Fruit fly (Drosophila melanogaster) whole organism, embryonic: ENCODE data around the gene Rhp.
A peak's percentile ranks its signal among the peaks of the same experiment; 100 is the strongest.

Source experiments
- ATbp ChIP-seq: fragments of 200-800 bp; sonication (Bioruptor generic); optimal IDR thresholded peaks from 2 replicates; lab custom pipeline; 2017; ENCODE audit warnings: missing biosample characterization, mild to moderate bottlenecking, missing genetic modification characterization, missing genetic modification reagents
- Atf6 ChIP-seq: fragments of 200-800 bp; sonication (Bioruptor generic); IDR thresholded peaks from 2 replicates; pipeline ENCODE4 v1.3.6; 2022; ENCODE audit warnings: missing biosample characterization, missing genetic modification characterization
- C15 ChIP-seq: fragments of 200-800 bp; sonication (Bioruptor generic); IDR thresholded peaks from 3 replicates; pipeline ENCODE4 v1.3.6; 2022; ENCODE audit warnings: missing biosample characterization, missing genetic modification characterization
- CG11398 ChIP-seq: fragments of 200-800 bp; sonication (Bioruptor generic); optimal IDR thresholded peaks from 2 replicates; lab custom pipeline; 2016; ENCODE audit warnings: missing biosample characterization, missing genetic modification characterization
- CG11560 ChIP-seq: fragments of 200-800 bp; sonication (Bioruptor generic); IDR thresholded peaks from 3 replicates; pipeline ENCODE4 v1.3.6; 2022; ENCODE audit warnings: missing biosample characterization, missing genetic modification characterization
- CG11723 ChIP-seq: fragments of 200-800 bp; sonication (Bioruptor generic); optimal IDR thresholded peaks from 2 replicates; lab custom pipeline; 2017; ENCODE audit warnings: missing biosample characterization, mild to moderate bottlenecking, missing genetic modification characterization
- CG12104 ChIP-seq: fragments of 200-800 bp; sonication (Bioruptor generic); optimal IDR thresholded peaks from 3 replicates; lab custom pipeline; 2016; ENCODE audit warnings: missing biosample characterization, missing genetic modification characterization
- CG12391 ChIP-seq: fragments of 200-800 bp; sonication (Bioruptor generic); optimal IDR thresholded peaks from 3 replicates; lab custom pipeline; 2018; ENCODE audit warnings: missing biosample characterization, mild to moderate bottlenecking, missing genetic modification characterization, moderate library complexity
- CG13287 ChIP-seq: fragments of 200-800 bp; sonication (Bioruptor generic); IDR thresholded peaks from 2 replicates; pipeline ENCODE4 v1.3.6; 2022; ENCODE audit warnings: missing biosample characterization, missing genetic modification characterization; ENCODE audit not compliant: partially characterized antibody
- CG13424 ChIP-seq: fragments of 200-800 bp; sonication (Bioruptor generic); optimal IDR thresholded peaks from 2 replicates; lab custom pipeline; 2019; ENCODE audit warnings: missing biosample characterization, mild to moderate bottlenecking, missing genetic modification characterization, moderate library complexity
- CG14710 ChIP-seq: fragments of 200-800 bp; sonication (Bioruptor generic); optimal IDR thresholded peaks from 3 replicates; lab custom pipeline; 2019; ENCODE audit warnings: missing biosample characterization, mild to moderate bottlenecking, missing genetic modification characterization, moderate library complexity
- CG16779 ChIP-seq: fragments of 200-800 bp; sonication (Bioruptor generic); IDR thresholded peaks from 2 replicates; pipeline ENCODE4 v1.3.6; 2022; ENCODE audit warnings: missing biosample characterization, missing genetic modification characterization
- CG16815 ChIP-seq: fragments of 200-800 bp; sonication (Bioruptor generic); optimal IDR thresholded peaks from 3 replicates; lab custom pipeline; 2017; ENCODE audit warnings: missing biosample characterization, mild to moderate bottlenecking, missing genetic modification characterization
- CG17385 ChIP-seq: fragments of 200-800 bp; sonication (Bioruptor generic); optimal IDR thresholded peaks from 3 replicates; lab custom pipeline; 2018; ENCODE audit warnings: missing biosample characterization, mild to moderate bottlenecking, missing genetic modification characterization
- CG2116 ChIP-seq: fragments of 200-800 bp; sonication (Bioruptor generic); optimal IDR thresholded peaks from 3 replicates; lab custom pipeline; 2018; ENCODE audit warnings: missing biosample characterization, mild to moderate bottlenecking, missing genetic modification characterization
- CG2120 ChIP-seq: fragments of 200-800 bp; sonication (Bioruptor generic); optimal IDR thresholded peaks from 3 replicates; lab custom pipeline; 2016; ENCODE audit warnings: missing biosample characterization, missing genetic modification characterization
- CG2199 ChIP-seq: fragments of 200-800 bp; sonication (Bioruptor generic); IDR thresholded peaks from 3 replicates; pipeline ENCODE4 v1.3.6; 2022; ENCODE audit warnings: missing biosample characterization, missing genetic modification characterization
- CG2712 ChIP-seq: fragments of 200-800 bp; optimal IDR thresholded peaks from 3 replicates; lab custom pipeline; 2019; ENCODE audit warnings: missing biosample characterization, mild to moderate bottlenecking, missing genetic modification characterization, moderate library complexity
- CG3726 ChIP-seq: fragments of 200-800 bp; sonication (Bioruptor generic); IDR thresholded peaks from 3 replicates; pipeline ENCODE4, ENCODE4 v1.3.6; 2022; ENCODE audit warnings: missing biosample characterization, missing genetic modification characterization
- CG3995 ChIP-seq: fragments of 200-800 bp; sonication (Bioruptor generic); optimal IDR thresholded peaks from 3 replicates; lab custom pipeline; 2016; ENCODE audit warnings: missing biosample characterization, missing genetic modification characterization
- CG42726 ChIP-seq: fragments of 200-800 bp; sonication (Bioruptor generic); IDR thresholded peaks from 2 replicates; pipeline ENCODE4 v1.3.6; 2022; ENCODE audit warnings: missing biosample characterization, missing genetic modification characterization; ENCODE audit not compliant: partially characterized antibody
- CG7372 ChIP-seq: fragments of 200-800 bp; sonication (Bioruptor generic); IDR thresholded peaks from 2 replicates; pipeline ENCODE4 v1.3.6; 2022; ENCODE audit warnings: missing biosample characterization, missing genetic modification characterization
- CG8924 ChIP-seq: fragments of 200-800 bp; optimal IDR thresholded peaks from 3 replicates; lab custom pipeline; 2019; ENCODE audit warnings: missing biosample characterization, mild to moderate bottlenecking, missing genetic modification characterization, moderate library complexity
- Dbx ChIP-seq: fragments of 200-800 bp; sonication (Bioruptor generic); IDR thresholded peaks from 3 replicates; pipeline ENCODE4 v1.3.6; 2022; ENCODE audit warnings: missing biosample characterization, missing genetic modification characterization
- E2f2 ChIP-seq: fragments of 200-800 bp; sonication (Bioruptor generic); IDR thresholded peaks from 2 replicates; pipeline ENCODE4 v1.3.6; 2022; ENCODE audit warnings: missing biosample characterization, missing genetic modification characterization
- Gsc ChIP-seq: fragments of 200-800 bp; sonication (Bioruptor generic); IDR thresholded peaks from 2 replicates; pipeline ENCODE4 v1.3.6; 2022; ENCODE audit warnings: missing biosample characterization, missing genetic modification characterization
- MESR4 ChIP-seq: fragments of 200-800 bp; sonication (Bioruptor generic); optimal IDR thresholded peaks from 2 replicates; lab custom pipeline; 2018; ENCODE audit warnings: missing biosample characterization, mild to moderate bottlenecking, missing genetic modification characterization, moderate library complexity
- Nf-YA ChIP-seq: fragments of 200-800 bp; sonication (Bioruptor generic); IDR thresholded peaks from 2 replicates; pipeline ENCODE4 v1.3.6; 2022; ENCODE audit warnings: missing biosample characterization, missing genetic modification characterization
- NfI ChIP-seq: fragments of 200-800 bp; sonication (Bioruptor generic); optimal IDR thresholded peaks from 3 replicates; lab custom pipeline; 2018; ENCODE audit warnings: missing biosample characterization, mild to moderate bottlenecking, missing genetic modification characterization, moderate library complexity
- PHDP ChIP-seq: fragments of 200-800 bp; sonication (Bioruptor generic); optimal IDR thresholded peaks from 3 replicates; lab custom pipeline; 2018; ENCODE audit warnings: missing biosample characterization, mild to moderate bottlenecking, missing genetic modification characterization, moderate library complexity
- Stat92E ChIP-seq, 3 experiments: fragments of >200 bp in 2 of 3; fragments of 200-800 bp in 1 of 3; sonication (Bioruptor generic) in 1 of 3; optimal IDR thresholded peaks; 2 replicates each; lab custom pipeline; 2017 to 2019; ENCODE audit warnings: missing biosample characterization in 3 of 3, missing genetic modification characterization in 3 of 3, mild to moderate bottlenecking in 1 of 3, moderate library complexity in 1 of 3
- YL-1 ChIP-seq: fragments of 200-800 bp; sonication (Bioruptor generic); optimal IDR thresholded peaks from 3 replicates; lab custom pipeline; 2017; ENCODE audit warnings: missing biosample characterization, mild to moderate bottlenecking, missing genetic modification characterization
- aop ChIP-seq: fragments of 200-800 bp; sonication (Bioruptor generic); IDR thresholded peaks from 2 replicates; pipeline ENCODE4 v1.3.6; 2022; ENCODE audit warnings: missing biosample characterization, missing genetic modification characterization
- br ChIP-seq: fragments of >200 bp; optimal IDR thresholded peaks from 2 replicates; lab custom pipeline; 2017
- crc ChIP-seq: fragments of 200-800 bp; sonication (Bioruptor generic); optimal IDR thresholded peaks from 2 replicates; lab custom pipeline; 2016; ENCODE audit warnings: missing biosample characterization, missing genetic modification characterization
- dati ChIP-seq: fragments of 200-800 bp; sonication (Bioruptor generic); IDR thresholded peaks from 2 replicates; pipeline ENCODE4 v1.3.6; 2022; ENCODE audit warnings: missing biosample characterization, missing genetic modification characterization
- dm ChIP-seq: fragments of 200-800 bp; sonication (Bioruptor generic); optimal IDR thresholded peaks from 3 replicates; lab custom pipeline; 2016; ENCODE audit warnings: missing biosample characterization, missing genetic modification characterization
- dpn ChIP-seq, 2 experiments: fragments of 200-800 bp; sonication (Bioruptor generic); optimal IDR thresholded peaks; 3 replicates each; lab custom pipeline; 2016; ENCODE audit warnings: missing biosample characterization in 2 of 2, missing genetic modification characterization in 2 of 2
- ewg ChIP-seq: fragments of 200-800 bp; sonication (Bioruptor generic); optimal IDR thresholded peaks from 3 replicates; lab custom pipeline; 2017; ENCODE audit warnings: mild to moderate bottlenecking, missing biosample characterization, missing genetic modification reagents, missing genetic modification characterization
- fd102C ChIP-seq: fragments of 200-800 bp; sonication (Bioruptor generic); optimal IDR thresholded peaks from 2 replicates; lab custom pipeline; 2018; ENCODE audit warnings: missing biosample characterization, mild to moderate bottlenecking, missing genetic modification characterization, moderate library complexity
- kay ChIP-seq: fragments of 200-800 bp; sonication (Bioruptor generic); optimal IDR thresholded peaks from 2 replicates; lab custom pipeline; 2016; ENCODE audit warnings: missing biosample characterization, missing genetic modification characterization
- klu ChIP-seq: fragments of 200-800 bp; sonication (Bioruptor generic); IDR thresholded peaks from 2 replicates; pipeline ENCODE4 v1.3.6; 2022; ENCODE audit warnings: missing biosample characterization, missing genetic modification characterization
- nmo ChIP-seq: fragments of 200-800 bp; sonication (Bioruptor generic); optimal IDR thresholded peaks from 2 replicates; lab custom pipeline; 2018; ENCODE audit warnings: missing biosample characterization, mild to moderate bottlenecking, missing genetic modification characterization, moderate library complexity
- org-1 ChIP-seq: fragments of 200-800 bp; sonication (Bioruptor generic); optimal IDR thresholded peaks from 2 replicates; lab custom pipeline; 2017; ENCODE audit warnings: missing biosample characterization, missing genetic modification characterization
- p53 ChIP-seq: fragments of 200-800 bp; sonication (Bioruptor generic); optimal IDR thresholded peaks from 2 replicates; lab custom pipeline; 2016; ENCODE audit warnings: missing biosample characterization, missing genetic modification characterization
- sens ChIP-seq: fragments of 200-800 bp; sonication (Bioruptor generic); peaks from one replicate; lab custom pipeline; 2016; ENCODE audit warnings: missing biosample characterization, missing genetic modification characterization
- sisA ChIP-seq: fragments of 200-800 bp; sonication (Bioruptor generic); IDR thresholded peaks from 2 replicates; pipeline ENCODE4 v1.3.6; 2022; ENCODE audit warnings: missing biosample characterization, missing genetic modification characterization
- sna ChIP-seq: fragments of 200-800 bp; sonication (Bioruptor generic); IDR thresholded peaks from 2 replicates; pipeline ENCODE4 v1.3.6; 2022; ENCODE audit warnings: missing biosample characterization, missing genetic modification characterization; ENCODE audit not compliant: partially characterized antibody
- stwl ChIP-seq: fragments of 200-800 bp; sonication (Bioruptor generic); optimal IDR thresholded peaks from 3 replicates; lab custom pipeline; 2018; ENCODE audit warnings: missing biosample characterization, mild to moderate bottlenecking, missing genetic modification characterization, moderate library complexity
- unc-4 ChIP-seq: fragments of 200-800 bp; sonication (Bioruptor generic); IDR thresholded peaks from 2 replicates; pipeline ENCODE4 v1.3.6; 2022; ENCODE audit warnings: missing biosample characterization, missing genetic modification characterization; ENCODE audit not compliant: partially characterized antibody

Rhp gene

dm6 chrX:15802880-15803650, 14.4 kb downstream of the Rhp start (continued):
- TF ChIP-seq CG7372 (no peak), dati (GFP tag; lab: Robert Waterston, UW) (no peak), kay (no peak), CG3995 (GFP tag; lab: Kevin White, UChicago) (no peak), sna (GFP tag; lab: Robert Waterston, UW) (peak; percentile 31; the same call in 1 of the 2 replicates), dpn (GFP tag; optimal IDR thresholded peaks at IDR 0.05; lab: Kevin White, UChicago) (peak in 1 of 2 experiments; percentile 14), br (lab: Kevin White, UChicago) (no peak), fd102C (no peak), CG12391 (tag; lab: Kevin White, UChicago) (peak; percentile 34), ewg (no peak), CG2712 (tag; lab: Kevin White, UChicago) (peak; percentile 31), ATbp (GFP tag; lab: Kevin White, UChicago) (peak; percentile 29), Stat92E (GFP tag; optimal IDR thresholded peaks at IDR 0.05; lab: Kevin White, UChicago) (no peak), Dbx (GFP tag; lab: Robert Waterston, UW) (0 out of 3 replicates have a peak, but pooled peaks have one; percentile 16), Gsc (GFP tag; lab: Robert Waterston, UW) (no peak), PHDP (tag; lab: Kevin White, UChicago) (peak; percentile 7), sens (GFP tag; lab: Kevin White, UChicago) (peak; percentile 5), CG2116 (GFP tag; lab: Kevin White, UChicago) (peak; percentile 36), CG42726 (GFP tag; lab: Robert Waterston, UW) (peak; percentile 32; the same call in 1 of the 2 replicates), CG17385 (GFP tag; lab: Kevin White, UChicago) (peak; percentile 36), Atf6 (GFP tag; lab: Robert Waterston, UW) (no peak), NfI (GFP tag; lab: Kevin White, UChicago) (peak; percentile 23), CG16815 (no peak), MESR4 (GFP tag; lab: Kevin White, UChicago) (peak; percentile 22), E2f2 (GFP tag; lab: Robert Waterston, UW) (no peak), CG2199 (GFP tag; lab: Robert Waterston, UW) (no peak), Nf-YA (GFP tag; lab: Robert Waterston, UW) (no peak), aop (GFP tag; lab: Robert Waterston, UW) (no peak), C15 (GFP tag; lab: Robert Waterston, UW) (no peak), CG13424 (tag; lab: Kevin White, UChicago) (peak; percentile 34), sisA (no peak), crc (GFP tag; lab: Kevin White, UChicago) (no peak), org-1 (GFP tag; lab: Kevin White, UChicago) (no peak), p53 (GFP tag; lab: Kevin White, UChicago) (no peak), stwl (tag; lab: Kevin White, UChicago) (peak; percentile 42), YL-1 (GFP tag; lab: Kevin White, UChicago) (no peak), unc-4 (GFP tag; lab: Robert Waterston, UW) (peak; percentile 73), CG2120 (peak; percentile 31), CG16779 (GFP tag; lab: Robert Waterston, UW) (no peak), dm (GFP tag; lab: Kevin White, UChicago) (no peak), klu (GFP tag; lab: Robert Waterston, UW) (no peak), CG13287 (GFP tag; lab: Robert Waterston, UW) (peak; percentile 81), CG12104 (GFP tag; lab: Kevin White, UChicago) (no peak), CG11723 (GFP tag; lab: Kevin White, UChicago) (no peak), CG14710 (tag; lab: Kevin White, UChicago) (peak; percentile 28), CG3726 (GFP tag; lab: Robert Waterston, UW) (no peak), nmo (peak; percentile 22), CG11398 (no peak), CG11560 (no peak), CG8924 (tag; lab: Kevin White, UChicago) (peak; percentile 3)
